Fruit fly (Drosophila melanogaster): ENCODE measurements around the gene PH4alphaSG1.

dm6 chr3R:30534444-30534843, 29.0 kb upstream of the PH4alphaSG1 start:
- no peak for TF ChIP-seq CG8319 (GFP tag; optimal IDR thresholded peaks at IDR 0.05)
- TF ChIP-seq dsx (GFP tag; optimal IDR thresholded peaks at IDR 0.05; ENCODE audit: poor library complexity, severe bottlenecking), result no peak
